Fruit fly (Drosophila melanogaster): ENCODE measurements around the gene Frl.

The Frl gene

DNA sequence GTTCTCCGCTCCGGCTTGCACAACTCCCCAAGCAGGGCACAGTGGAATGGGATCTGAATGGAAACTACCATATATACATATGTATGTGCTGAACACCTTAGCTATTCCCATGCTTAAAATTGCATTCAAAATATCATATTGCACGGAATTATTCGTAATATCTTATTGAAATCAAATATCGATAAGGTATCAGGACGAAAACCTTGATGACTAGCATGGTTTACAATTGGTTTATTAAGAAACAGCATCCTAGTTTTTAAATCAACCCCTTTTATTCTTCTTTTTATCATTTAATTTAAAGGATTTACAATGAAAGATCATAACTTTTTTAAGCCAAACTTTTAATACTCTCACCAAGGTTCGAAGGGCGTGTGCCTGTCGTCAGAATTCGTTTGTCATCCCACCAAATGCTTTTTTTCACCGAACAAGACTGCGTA, 2.3 kb downstream of the Frl start (continued):
- peak; percentile 18 for TF ChIP-seq CG6654 (GFP tag; optimal IDR thresholded peaks at IDR 0.05)
- peak; percentile 53 for TF ChIP-seq CG11504 (tag; optimal IDR thresholded peaks at IDR 0.05)
- TF ChIP-seq Gug (GFP tag; IDR thresholded peaks at IDR 0.05): no peak
- TF ChIP-seq CoRest (tag; optimal IDR thresholded peaks at IDR 0.05): peak; percentile 25
- peak; percentile 13 for TF ChIP-seq CG18262 (tag; optimal IDR thresholded peaks at IDR 0.05)
- no peak for TF ChIP-seq Kr (GFP tag; optimal IDR thresholded peaks at IDR 0.05)
- TF ChIP-seq da (GFP tag; optimal IDR thresholded peaks at IDR 0.05): no peak
- no peak for TF ChIP-seq CG43689 (GFP tag; IDR thresholded peaks at IDR 0.05)
- peak; percentile 5 for TF ChIP-seq BtbVII (GFP tag; optimal IDR thresholded peaks at IDR 0.05)
- TF ChIP-seq CG4424 (GFP tag; optimal IDR thresholded peaks at IDR 0.05): no peak
- peak; percentile 49 for TF ChIP-seq Meics (GFP tag; optimal IDR thresholded peaks at IDR 0.05)
- peak; percentile 2 for TF ChIP-seq Max (GFP tag; optimal IDR thresholded peaks at IDR 0.05)
- TF ChIP-seq Asciz (GFP tag; optimal IDR thresholded peaks at IDR 0.05): peak; percentile 5
- no peak for TF ChIP-seq nau (GFP tag; optimal IDR thresholded peaks at IDR 0.05)
- TF ChIP-seq lilli (GFP tag; optimal IDR thresholded peaks at IDR 0.05): peak; percentile 39
- TF ChIP-seq C15 (GFP tag; IDR thresholded peaks at IDR 0.05): no peak

DNA sequence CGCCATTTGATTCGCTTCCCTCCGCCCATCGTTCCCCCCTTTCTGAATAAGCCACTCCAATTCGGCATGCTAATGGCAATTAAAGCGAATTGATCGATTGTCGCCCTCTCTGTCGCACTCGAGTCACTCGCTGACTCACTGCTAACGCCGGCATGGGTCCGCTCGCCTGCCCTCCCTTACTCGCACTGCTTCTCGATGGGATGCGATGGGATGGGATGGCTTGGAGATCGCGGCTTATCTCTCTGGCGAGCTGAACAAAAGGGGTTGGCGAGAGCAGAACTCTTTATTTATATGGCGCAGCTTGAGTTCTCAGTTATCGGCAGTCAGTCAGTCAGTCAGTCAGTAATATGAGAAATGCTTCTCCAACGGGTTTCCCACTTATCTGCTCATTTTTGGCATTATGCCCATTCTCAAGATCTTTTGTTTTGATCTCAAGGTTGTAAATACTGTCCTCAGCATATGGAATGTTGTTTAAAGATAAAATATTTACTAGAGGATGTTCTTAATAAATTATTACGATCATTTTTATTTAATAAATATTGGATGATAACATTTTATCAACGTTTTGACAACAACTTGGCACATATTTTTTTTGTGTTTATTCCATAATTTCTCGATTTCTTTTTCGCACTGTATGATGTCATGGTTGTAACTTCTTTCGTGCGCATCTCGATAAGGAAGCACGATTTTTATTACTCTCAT, 3.0 kb downstream of the Frl start:
- TF ChIP-seq Atf-2 (GFP tag; optimal IDR thresholded peaks at IDR 0.05) (no peak), Trl (optimal IDR thresholded peaks at IDR 0.05) (peak in 1 of 2 experiments; percentile 1), Trl (GFP tag; optimal IDR thresholded peaks at IDR 0.05) (no peak), Opbp (GFP tag; IDR thresholded peaks at IDR 0.05; ENCODE audit: partially characterized antibody) (0 out of 3 replicates have a peak, but pooled peaks have one; percentile 21), CG1832 (GFP tag; optimal IDR thresholded peaks at IDR 0.05) (peak; percentile 85), p53 (GFP tag; optimal IDR thresholded peaks at IDR 0.05) (no peak), zen (tag; optimal IDR thresholded peaks at IDR 0.05) (peak; percentile 0), Hr3 (GFP tag; optimal IDR thresholded peaks at IDR 0.05) (no peak), CG15479 (GFP tag; optimal IDR thresholded peaks at IDR 0.05) (peak; percentile 70), chinmo (GFP tag; IDR thresholded peaks at IDR 0.05; ENCODE audit: partially characterized antibody) (peak; percentile 86; the same call in 2 of the 4 replicates), Xrp1 (GFP tag; IDR thresholded peaks at IDR 0.05) (no peak), lbe (GFP tag; optimal IDR thresholded peaks at IDR 0.05) (peak; percentile 2), mirr (GFP tag; optimal IDR thresholded peaks at IDR 0.05) (peak; percentile 13), otp (GFP tag; IDR thresholded peaks at IDR 0.05) (0 out of 3 replicates have a peak, but pooled peaks have one; percentile 24), sug (tag; optimal IDR thresholded peaks at IDR 0.05) (peak; percentile 50), abd-A (tag; optimal IDR thresholded peaks at IDR 0.05) (peak; percentile 89), Adf1 (GFP tag; IDR thresholded peaks at IDR 0.05) (peak; percentile 35; the same call in 1 of the 2 replicates), Abd-B (GFP tag; optimal IDR thresholded peaks at IDR 0.05) (peak; percentile 25), CG10543 (GFP tag; optimal IDR thresholded peaks at IDR 0.05) (peak; percentile 80), CG6791 (GFP tag; IDR thresholded peaks at IDR 0.05; ENCODE audit: partially characterized antibody) (0 out of 3 replicates have a peak, but pooled peaks have one; percentile 28), Dbx (GFP tag; IDR thresholded peaks at IDR 0.05) (0 out of 3 replicates have a peak, but pooled peaks have one; percentile 6), kni (GFP tag; optimal IDR thresholded peaks at IDR 0.05) (peak; percentile 24), dmrt99B (tag; optimal IDR thresholded peaks at IDR 0.05) (no peak), ftz-f1 (GFP tag; optimal IDR thresholded peaks at IDR 0.05) (peak; percentile 70), Rfx (GFP tag; IDR thresholded peaks at IDR 0.05) (0 out of 2 replicates have a peak, but pooled peaks have one; percentile 13), Med (GFP tag) (peak; percentile 30), onecut (GFP tag; IDR thresholded peaks at IDR 0.05) (0 out of 2 replicates have a peak, but pooled peaks have one; percentile 7), vvl (GFP tag; IDR thresholded peaks at IDR 0.05) (peak; percentile 62), CG4282 (GFP tag; optimal IDR thresholded peaks at IDR 0.05) (no peak), CG17361 (GFP tag; IDR thresholded peaks at IDR 0.05) (no peak), CG7987 (GFP tag; optimal IDR thresholded peaks at IDR 0.05) (peak; percentile 57), oc (tag; optimal IDR thresholded peaks at IDR 0.05) (peak; percentile 68), CG10209 (GFP tag; optimal IDR thresholded peaks at IDR 0.05) (peak; percentile 45)
